Fruit fly (Drosophila melanogaster) whole organism, adult: ENCODE measurements around the gene Sec15.
A peak's percentile ranks its signal among the peaks of the same experiment; 100 is the strongest.

ENCODE experiments used
- CG11617 ChIP-seq: fragments of 200-800 bp; sonication (Bioruptor generic); optimal IDR thresholded peaks from 2 replicates; lab custom pipeline; 2017; ENCODE audit warnings: mild to moderate bottlenecking, missing biosample characterization, missing genetic modification reagents, missing genetic modification characterization
- CG12768 ChIP-seq: fragments of 200-800 bp; sonication (Bioruptor generic); optimal IDR thresholded peaks from 2 replicates; lab custom pipeline; 2017; ENCODE audit warnings: missing biosample characterization, missing genetic modification characterization, mild to moderate bottlenecking, moderate library complexity, missing genetic modification reagents
- CG14711 ChIP-seq: fragments of 200-800 bp; sonication (Bioruptor generic); optimal IDR thresholded peaks from 2 replicates; lab custom pipeline; 2018; ENCODE audit warnings: missing biosample characterization, mild to moderate bottlenecking, missing genetic modification characterization, moderate library complexity
- CG1620 ChIP-seq: fragments of 200-800 bp; sonication (Bioruptor generic); optimal IDR thresholded peaks from 2 replicates; lab custom pipeline; 2016; ENCODE audit warnings: missing biosample characterization, missing genetic modification characterization
- CG33017 ChIP-seq: fragments of 200-800 bp; sonication (Bioruptor generic); optimal IDR thresholded peaks from 2 replicates; lab custom pipeline; 2018; ENCODE audit warnings: missing biosample characterization, mild to moderate bottlenecking, missing genetic modification characterization, moderate library complexity
- CG5204 ChIP-seq: fragments of 200-800 bp; sonication (Bioruptor generic); optimal IDR thresholded peaks from 2 replicates; lab custom pipeline; 2016; ENCODE audit warnings: missing biosample characterization, missing genetic modification characterization
- CG7045 ChIP-seq: fragments of 200-800 bp; sonication (Bioruptor generic); optimal IDR thresholded peaks from 2 replicates; lab custom pipeline; 2017; ENCODE audit warnings: missing biosample characterization, mild to moderate bottlenecking, missing genetic modification characterization
- CG7101 ChIP-seq: fragments of 200-800 bp; sonication (Bioruptor generic); optimal IDR thresholded peaks from 2 replicates; lab custom pipeline; 2018; ENCODE audit warnings: missing biosample characterization, mild to moderate bottlenecking, missing genetic modification characterization, moderate library complexity
- Clk ChIP-seq: fragments of 200-800 bp; sonication (Bioruptor generic); optimal IDR thresholded peaks from 2 replicates; lab custom pipeline; 2017; ENCODE audit warnings: missing biosample characterization, missing genetic modification characterization
- Crg-1 ChIP-seq: fragments of 200-800 bp; sonication (Bioruptor generic); optimal IDR thresholded peaks from 2 replicates; lab custom pipeline; 2016; ENCODE audit warnings: missing biosample characterization, missing genetic modification characterization
- Hr96 ChIP-seq: fragments of 200-800 bp; sonication (Bioruptor generic); optimal IDR thresholded peaks from 2 replicates; lab custom pipeline; 2016; ENCODE audit warnings: missing biosample characterization, missing genetic modification characterization
- Mnt ChIP-seq: fragments of 200-800 bp; sonication (Bioruptor generic); optimal IDR thresholded peaks from 2 replicates; lab custom pipeline; 2016; ENCODE audit warnings: missing biosample characterization, mild to moderate bottlenecking, missing genetic modification characterization
- bab1 ChIP-seq: fragments of 200-800 bp; sonication (Bioruptor generic); optimal IDR thresholded peaks from 3 replicates; lab custom pipeline; 2019; ENCODE audit warnings: missing biosample characterization, mild to moderate bottlenecking, missing genetic modification characterization, moderate library complexity
- cic ChIP-seq: fragments of 200-800 bp; sonication (Bioruptor generic); optimal IDR thresholded peaks from 2 replicates; lab custom pipeline; 2017; ENCODE audit warnings: missing biosample characterization, mild to moderate bottlenecking, missing genetic modification characterization, moderate library complexity
- cnc ChIP-seq, 2 experiments: fragments of >200 bp; optimal IDR thresholded peaks; 2 replicates each; lab custom pipeline; 2017
- kay ChIP-seq: fragments of 200-800 bp; sonication (Bioruptor generic); peaks from one replicate; lab custom pipeline; 2016; ENCODE audit warnings: missing biosample characterization, missing genetic modification characterization, borderline replicate concordance
- ovo ChIP-seq: fragments of 200-800 bp; sonication (Bioruptor generic); optimal IDR thresholded peaks from 2 replicates; lab custom pipeline; 2016; ENCODE audit warnings: missing biosample characterization, missing genetic modification characterization
- pad ChIP-seq: fragments of 200-800 bp; sonication (Bioruptor generic); optimal IDR thresholded peaks from 3 replicates; lab custom pipeline; 2017; ENCODE audit warnings: missing biosample characterization, missing genetic modification characterization, mild to moderate bottlenecking, moderate library complexity, missing genetic modification reagents
- tj ChIP-seq: fragments of 200-800 bp; sonication (Bioruptor generic); optimal IDR thresholded peaks from 3 replicates; lab custom pipeline; 2017; ENCODE audit warnings: missing biosample characterization, mild to moderate bottlenecking, missing genetic modification characterization, moderate library complexity
- toe ChIP-seq: fragments of 200-800 bp; sonication (Bioruptor generic); optimal IDR thresholded peaks from 2 replicates; lab custom pipeline; 2016; ENCODE audit warnings: missing biosample characterization, missing genetic modification characterization

Gene Sec15

dm6 chr3R:21097631-21098117 is 10.1 kb downstream of the Sec15 start, which contains the start of gene RhoGAP93B:
Gene RhoGAP93B (minus strand): TSS chr3R:21097827.
- TF ChIP-seq tj (GFP tag; lab: Kevin White, UChicago), result peak; percentile 81
- TF ChIP-seq CG12768 (GFP tag; lab: Kevin White, UChicago), result peak; percentile 92
- no peak for TF ChIP-seq cnc (optimal IDR thresholded peaks at IDR 0.05; lab: Kevin White, UChicago)
- TF ChIP-seq CG33017 (tag; lab: Kevin White, UChicago), result peak; percentile 12
- peak; percentile 82 for TF ChIP-seq CG14711
- TF ChIP-seq Crg-1 (GFP tag; lab: Kevin White, UChicago), result peak; percentile 74
- TF ChIP-seq Mnt (GFP tag; lab: Kevin White, UChicago), result peak; percentile 85
- TF ChIP-seq CG5204 (GFP tag; lab: Kevin White, UChicago), result no peak
- TF ChIP-seq CG7045 (GFP tag; lab: Kevin White, UChicago), result peak; percentile 90
- TF ChIP-seq cic, result peak; percentile 78
- peak; percentile 91 for TF ChIP-seq Clk (GFP tag; lab: Kevin White, UChicago)
- TF ChIP-seq kay (GFP tag; lab: Kevin White, UChicago), result no peak
- TF ChIP-seq CG7101, result peak; percentile 86
- TF ChIP-seq Hr96 (GFP tag; lab: Kevin White, UChicago), result no peak
- peak; percentile 94 for TF ChIP-seq bab1 (GFP tag; lab: Kevin White, UChicago)
- TF ChIP-seq CG1620 (GFP tag; lab: Kevin White, UChicago), result peak; percentile 85
- TF ChIP-seq pad, result peak; percentile 75
- peak; percentile 92 for TF ChIP-seq CG11617 (GFP tag; lab: Kevin White, UChicago)
- peak; percentile 95 for TF ChIP-seq toe
- peak; percentile 79 for TF ChIP-seq ovo (GFP tag; lab: Kevin White, UChicago)

dm6 chr3R:21097160-21097559 is 10.6 kb downstream of the Sec15 start:
- TF ChIP-seq CG7045 (GFP tag; lab: Kevin White, UChicago), result no peak
- TF ChIP-seq cnc (optimal IDR thresholded peaks at IDR 0.05; lab: Kevin White, UChicago), result no peak
- TF ChIP-seq toe, result no peak
- TF ChIP-seq cic, result no peak
- no peak for TF ChIP-seq Mnt (GFP tag; lab: Kevin White, UChicago)
- TF ChIP-seq Crg-1 (GFP tag; lab: Kevin White, UChicago), result no peak
- TF ChIP-seq kay (GFP tag; lab: Kevin White, UChicago), result no peak
- no peak for TF ChIP-seq CG1620 (GFP tag; lab: Kevin White, UChicago)
- TF ChIP-seq bab1 (GFP tag; lab: Kevin White, UChicago), result no peak
- no peak for TF ChIP-seq CG12768 (GFP tag; lab: Kevin White, UChicago)
- no peak for TF ChIP-seq CG5204 (GFP tag; lab: Kevin White, UChicago)
- TF ChIP-seq Clk (GFP tag; lab: Kevin White, UChicago), result no peak
- no peak for TF ChIP-seq CG33017 (tag; lab: Kevin White, UChicago)
- TF ChIP-seq CG14711, result no peak
- TF ChIP-seq CG11617 (GFP tag; lab: Kevin White, UChicago), result no peak
- TF ChIP-seq Hr96 (GFP tag; lab: Kevin White, UChicago), result no peak
- no peak for TF ChIP-seq pad
- no peak for TF ChIP-seq tj (GFP tag; lab: Kevin White, UChicago)

dm6 chr3R:21096532-21097143 is 11.1 kb downstream of the Sec15 start:
- no peak for TF ChIP-seq CG12768 (GFP tag; lab: Kevin White, UChicago)
- TF ChIP-seq CG7101, result no peak
- TF ChIP-seq CG33017 (tag; lab: Kevin White, UChicago), result no peak
- no peak for TF ChIP-seq CG7045 (GFP tag; lab: Kevin White, UChicago)
- no peak for TF ChIP-seq Crg-1 (GFP tag; lab: Kevin White, UChicago)
- TF ChIP-seq kay (GFP tag; lab: Kevin White, UChicago), result no peak
- TF ChIP-seq CG5204 (GFP tag; lab: Kevin White, UChicago), result no peak
- no peak for TF ChIP-seq bab1 (GFP tag; lab: Kevin White, UChicago)
- no peak for TF ChIP-seq CG11617 (GFP tag; lab: Kevin White, UChicago)
- no peak for TF ChIP-seq Mnt (GFP tag; lab: Kevin White, UChicago)
- no peak for TF ChIP-seq cnc (optimal IDR thresholded peaks at IDR 0.05; lab: Kevin White, UChicago)
- TF ChIP-seq Clk (GFP tag; lab: Kevin White, UChicago), result no peak
- TF ChIP-seq pad, result no peak
- no peak for TF ChIP-seq toe
- no peak for TF ChIP-seq ovo (GFP tag; lab: Kevin White, UChicago)
- TF ChIP-seq tj (GFP tag; lab: Kevin White, UChicago), result no peak
- TF ChIP-seq cic, result no peak
- TF ChIP-seq CG14711, result no peak
- TF ChIP-seq Hr96 (GFP tag; lab: Kevin White, UChicago), result no peak
- no peak for TF ChIP-seq CG1620 (GFP tag; lab: Kevin White, UChicago)

dm6 chr3R:21094292-21094691 is 13.5 kb downstream of the Sec15 start:
- no peak for TF ChIP-seq Crg-1 (GFP tag; lab: Kevin White, UChicago)
- TF ChIP-seq toe, result no peak
- no peak for TF ChIP-seq cnc (optimal IDR thresholded peaks at IDR 0.05; lab: Kevin White, UChicago)

dm6 chr3R:21092829-21093228 is 14.9 kb downstream of the Sec15 start:
- TF ChIP-seq Crg-1 (GFP tag; lab: Kevin White, UChicago), result no peak
- no peak for TF ChIP-seq CG33017 (tag; lab: Kevin White, UChicago)
- TF ChIP-seq kay (GFP tag; lab: Kevin White, UChicago), result no peak
- TF ChIP-seq cnc (optimal IDR thresholded peaks at IDR 0.05; lab: Kevin White, UChicago), result no peak
- no peak for TF ChIP-seq CG7045 (GFP tag; lab: Kevin White, UChicago)
- TF ChIP-seq CG14711, result no peak
- TF ChIP-seq CG5204 (GFP tag; lab: Kevin White, UChicago), result no peak
- no peak for TF ChIP-seq cic
- TF ChIP-seq CG7101, result no peak
- TF ChIP-seq Hr96 (GFP tag; lab: Kevin White, UChicago), result no peak
